Fruit fly (Drosophila melanogaster) whole organism, embryonic: ENCODE data around the gene CG8673.

Source experiments
- B-H2 ChIP-seq: fragments of 200-800 bp; sonication (Bioruptor generic); optimal IDR thresholded peaks from 2 replicates; lab custom pipeline; 2018; ENCODE audit warnings: missing biosample characterization, mild to moderate bottlenecking, missing genetic modification characterization
- CG6175 ChIP-seq: fragments of 200-800 bp; sonication (Bioruptor generic); IDR thresholded peaks from 3 replicates; pipeline ENCODE4 v1.3.6; 2022; ENCODE audit warnings: missing biosample characterization, missing genetic modification characterization
- CoRest ChIP-seq: fragments of 200-800 bp; sonication (Bioruptor generic); optimal IDR thresholded peaks from 3 replicates; lab custom pipeline; 2018; ENCODE audit warnings: missing biosample characterization, mild to moderate bottlenecking, missing genetic modification characterization, moderate library complexity
- psq ChIP-seq: fragments of 200-800 bp; sonication (Bioruptor generic); optimal IDR thresholded peaks from 2 replicates; lab custom pipeline; 2017; ENCODE audit warnings: missing biosample characterization, missing genetic modification characterization

- TF ChIP-seq psq (GFP tag; lab: Kevin White, UChicago) (no peak), CG6175 (GFP tag; lab: Robert Waterston, UW) (no peak), B-H2 (GFP tag; lab: Kevin White, UChicago) (no peak), CoRest (tag; lab: Kevin White, UChicago) (no peak)
Measured at dm6 chr2L:8104094-8104493, 20.0 kb upstream of the CG8673 start.
